Fruit fly (Drosophila melanogaster) whole organism, wandering third instar larva: Measurements from ENCODE around the gene Srp68.

Experiments used
- Abd-B ChIP-seq: fragments of >200 bp; optimal IDR thresholded peaks from 2 replicates; lab custom pipeline; 2017; ENCODE audit warnings: missing biosample characterization, missing genetic modification characterization
- CG32264 ChIP-seq: fragments of 200-800 bp; sonication (Bioruptor generic); optimal IDR thresholded peaks from 2 replicates; lab custom pipeline; 2016; ENCODE audit warnings: missing biosample characterization, missing genetic modification characterization
- CG9705 ChIP-seq: fragments of 200-800 bp; sonication (Bioruptor generic); optimal IDR thresholded peaks from 2 replicates; lab custom pipeline; 2018; ENCODE audit warnings: missing biosample characterization, mild to moderate bottlenecking, missing genetic modification characterization
- CrebA ChIP-seq: fragments of 200-800 bp; sonication (Bioruptor generic); optimal IDR thresholded peaks from 2 replicates; lab custom pipeline; 2016; ENCODE audit warnings: missing biosample characterization, mild to moderate bottlenecking, missing genetic modification characterization, borderline replicate concordance
- Dfd ChIP-seq: fragments of >200 bp; optimal IDR thresholded peaks from 2 replicates; lab custom pipeline; 2017; ENCODE audit warnings: missing biosample characterization, missing genetic modification characterization
- Dif ChIP-seq: fragments of 200-275, 200-300 bp; sonication (Bioruptor generic); optimal IDR thresholded peaks from 2 replicates; lab custom pipeline; 2018; ENCODE audit warnings: missing biosample characterization, missing genetic modification characterization; ENCODE audit not compliant: partially characterized antibody
- GATAd ChIP-seq: sonication (Bioruptor generic); optimal IDR thresholded peaks from 2 replicates; lab custom pipeline; 2016; ENCODE audit warnings: missing biosample characterization, missing genetic modification characterization
- HLH106 ChIP-seq: fragments of 200-800 bp; optimal IDR thresholded peaks from 3 replicates; lab custom pipeline; 2019; ENCODE audit warnings: missing biosample characterization, mild to moderate bottlenecking, missing genetic modification characterization, moderate library complexity
- Hnf4 ChIP-seq: fragments of 200-800 bp; sonication (Bioruptor generic); optimal IDR thresholded peaks from 2 replicates; lab custom pipeline; 2016; ENCODE audit warnings: missing biosample characterization, mild to moderate bottlenecking, missing genetic modification characterization
- Hr78 ChIP-seq: fragments of >200 bp; optimal IDR thresholded peaks from 2 replicates; lab custom pipeline; 2017; ENCODE audit warnings: missing biosample characterization, missing genetic modification characterization
- Hr83 ChIP-seq: fragments of 200-300 bp; sonication (Bioruptor generic); optimal IDR thresholded peaks from 2 replicates; lab custom pipeline; 2016; ENCODE audit warnings: missing biosample characterization, mild to moderate bottlenecking, missing genetic modification characterization, moderate library complexity; ENCODE audit not compliant: poor library complexity, severe bottlenecking
- Jra ChIP-seq: sonication (Bioruptor generic); optimal IDR thresholded peaks from 2 replicates; lab custom pipeline; 2016; ENCODE audit warnings: missing biosample characterization, missing genetic modification characterization
- Mio ChIP-seq: sonication (Bioruptor generic); optimal IDR thresholded peaks from 2 replicates; lab custom pipeline; 2016; ENCODE audit warnings: missing biosample characterization, missing genetic modification characterization
- Myc ChIP-seq: fragments of >200 bp; optimal IDR thresholded peaks from 2 replicates; lab custom pipeline; 2017
- N ChIP-seq: fragments of >200 bp; optimal IDR thresholded peaks from 2 replicates; lab custom pipeline; 2018; ENCODE audit warnings: missing biosample characterization, missing external identifiers, missing genetic modification characterization
- OdsH ChIP-seq: fragments of 200-800 bp; sonication (Bioruptor generic); optimal IDR thresholded peaks from 2 replicates; lab custom pipeline; 2016; ENCODE audit warnings: missing biosample characterization, mild to moderate bottlenecking, missing genetic modification characterization
- Rel ChIP-seq, 2 experiments: fragments of 200-800 bp; sonication (Bioruptor generic) in 1 of 2; optimal IDR thresholded peaks; 2 replicates in 1 of 2; 3 replicates in 1 of 2; lab custom pipeline; 2016 to 2019; ENCODE audit warnings: mild to moderate bottlenecking in 2 of 2, missing biosample characterization in 2 of 2, missing genetic modification characterization in 2 of 2, moderate library complexity in 1 of 2
- Sp1 ChIP-seq: fragments of 200-800 bp; sonication (Bioruptor generic); optimal IDR thresholded peaks from 3 replicates; lab custom pipeline; 2019; ENCODE audit warnings: missing biosample characterization, mild to moderate bottlenecking, missing genetic modification characterization, moderate library complexity
- Vsx2 ChIP-seq: fragments of 200-300, 225-300 bp; sonication (Bioruptor generic); optimal IDR thresholded peaks from 2 replicates; lab custom pipeline; 2018; ENCODE audit warnings: missing biosample characterization, missing genetic modification characterization; ENCODE audit not compliant: partially characterized antibody
- br ChIP-seq: fragments of 200-800 bp; sonication (Bioruptor generic); optimal IDR thresholded peaks from 2 replicates; lab custom pipeline; 2016; ENCODE audit warnings: missing biosample characterization, missing genetic modification characterization
- brk ChIP-seq: fragments of 200-800 bp; sonication (Bioruptor generic); optimal IDR thresholded peaks from 2 replicates; lab custom pipeline; 2016; ENCODE audit warnings: missing biosample characterization, mild to moderate bottlenecking, missing genetic modification characterization
- dl ChIP-seq, 2 experiments: fragments of 175-275, 200-275 bp in 1 of 2; fragments of 200-275 bp in 1 of 2; sonication (Bioruptor generic); optimal IDR thresholded peaks; lab custom pipeline; 2018; ENCODE audit warnings: mild to moderate bottlenecking in 2 of 2, missing biosample characterization in 2 of 2, missing genetic modification characterization in 2 of 2, moderate library complexity in 2 of 2; ENCODE audit not compliant: partially characterized antibody in 2 of 2, insufficient read depth in 1 of 2
- dmrt93B ChIP-seq: fragments of 200-800 bp; sonication (Bioruptor generic); optimal IDR thresholded peaks from 2 replicates; lab custom pipeline; 2018; ENCODE audit warnings: missing biosample characterization, mild to moderate bottlenecking, missing genetic modification characterization
- dsf ChIP-seq: sonication (Bioruptor generic); optimal IDR thresholded peaks from 2 replicates; lab custom pipeline; 2016; ENCODE audit warnings: missing biosample characterization, missing genetic modification characterization, borderline replicate concordance
- ey ChIP-seq: fragments of 200-800 bp; sonication (Bioruptor generic); optimal IDR thresholded peaks from 2 replicates; lab custom pipeline; 2016; ENCODE audit warnings: missing biosample characterization, missing genetic modification characterization
- foxo ChIP-seq, 2 experiments: fragments of 200-800 bp; sonication (Bioruptor generic); optimal IDR thresholded peaks; 2 replicates in 1 of 2; 3 replicates in 1 of 2; lab custom pipeline; 2016 to 2017; ENCODE audit warnings: missing biosample characterization in 2 of 2, missing genetic modification characterization in 2 of 2
- fru ChIP-seq: fragments of 200-800 bp; sonication (Bioruptor generic); optimal IDR thresholded peaks from 3 replicates; lab custom pipeline; 2016; ENCODE audit warnings: missing biosample characterization, mild to moderate bottlenecking, missing genetic modification characterization
- h ChIP-seq: fragments of 200-800 bp; sonication (Bioruptor generic); optimal IDR thresholded peaks from 3 replicates; lab custom pipeline; 2016; ENCODE audit warnings: missing biosample characterization, mild to moderate bottlenecking, missing genetic modification characterization
- jim ChIP-seq: fragments of 175-275, 200-325 bp; sonication (Bioruptor generic); optimal IDR thresholded peaks from 2 replicates; lab custom pipeline; 2016; ENCODE audit warnings: missing biosample characterization, mild to moderate bottlenecking, missing genetic modification characterization
- lola ChIP-seq: fragments of >200 bp; optimal IDR thresholded peaks from 2 replicates; lab custom pipeline; 2017; ENCODE audit warnings: missing biosample characterization, missing genetic modification characterization
- pan ChIP-seq: fragments of >200 bp; optimal IDR thresholded peaks from 2 replicates; lab custom pipeline; 2017
- psq ChIP-seq: fragments of 200-800 bp; sonication (Bioruptor generic); optimal IDR thresholded peaks from 3 replicates; lab custom pipeline; 2017; ENCODE audit warnings: missing biosample characterization, mild to moderate bottlenecking, missing genetic modification characterization, moderate library complexity
- rgr ChIP-seq: fragments of 200-800 bp; sonication (Bioruptor generic); optimal IDR thresholded peaks from 3 replicates; lab custom pipeline; 2016; ENCODE audit warnings: missing biosample characterization, mild to moderate bottlenecking, missing genetic modification characterization
- sage ChIP-seq: fragments of 200-800 bp; sonication (Bioruptor generic); optimal IDR thresholded peaks from 2 replicates; lab custom pipeline; 2016; ENCODE audit warnings: missing biosample characterization, mild to moderate bottlenecking, missing genetic modification characterization
- sv ChIP-seq: fragments of 200-800 bp; sonication (Bioruptor generic); optimal IDR thresholded peaks from 3 replicates; lab custom pipeline; 2016; ENCODE audit warnings: missing biosample characterization, missing genetic modification characterization
- tai ChIP-seq: sonication (Bioruptor generic); optimal IDR thresholded peaks from 2 replicates; lab custom pipeline; 2016; ENCODE audit warnings: missing biosample characterization, missing genetic modification characterization
- usp ChIP-seq: fragments of >200 bp; optimal IDR thresholded peaks from 2 replicates; lab custom pipeline; 2017; ENCODE audit warnings: missing biosample characterization, missing genetic modification characterization
- woc ChIP-seq: sonication (Bioruptor generic); optimal IDR thresholded peaks from 2 replicates; lab custom pipeline; 2016; ENCODE audit warnings: missing biosample characterization, mild to moderate bottlenecking, missing genetic modification characterization

The Srp68 gene

DNA sequence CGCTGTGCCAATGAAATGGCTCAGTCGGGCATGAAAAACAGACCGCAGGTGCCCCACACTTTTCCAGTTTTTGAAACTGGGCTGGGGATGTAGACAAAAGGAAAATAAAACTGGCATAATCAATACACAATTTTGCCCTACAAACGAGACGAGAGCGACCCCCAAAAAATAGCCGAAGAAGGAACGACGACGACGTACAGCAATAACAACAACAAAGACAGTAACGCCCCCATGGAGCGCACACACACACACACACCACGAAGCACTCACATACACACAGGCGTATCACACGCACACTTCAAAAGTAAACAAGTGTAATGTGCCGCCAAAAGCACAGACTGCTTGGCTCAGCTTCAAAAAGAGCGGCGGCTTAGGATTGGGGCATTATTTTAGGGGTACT lies 23.3 kb upstream of the Srp68 start:
- TF ChIP-seq Hr83 (GFP tag; lab: Kevin White, UChicago), result peak; percentile 1
- no peak for TF ChIP-seq Hnf4 (GFP tag; lab: Kevin White, UChicago)
- TF ChIP-seq, all 38 proteins: peak for 1

- no peak for TF ChIP-seq Myc (lab: Kevin White, UChicago)
- TF ChIP-seq dsf (GFP tag; lab: Kevin White, UChicago), result no peak
- TF ChIP-seq psq (GFP tag; lab: Kevin White, UChicago), result no peak
- TF ChIP-seq CG9705 (GFP tag; lab: Kevin White, UChicago), result no peak
- no peak for TF ChIP-seq Hr78 (GFP tag; lab: Kevin White, UChicago)
- TF ChIP-seq rgr (GFP tag; lab: Kevin White, UChicago), result no peak
- TF ChIP-seq N (GFP tag; lab: Kevin White, UChicago), result no peak
- no peak for TF ChIP-seq Hr83 (GFP tag; lab: Kevin White, UChicago)
- no peak for TF ChIP-seq sv (GFP tag; lab: Kevin White, UChicago)
- no peak for TF ChIP-seq woc (GFP tag; lab: Kevin White, UChicago)
Measured at dm6 chr3L:8952549-8953198, 22.2 kb upstream of the Srp68 start.

- TF ChIP-seq usp (GFP tag; lab: Kevin White, UChicago), result no peak
- TF ChIP-seq tai (GFP tag; lab: Kevin White, UChicago), result no peak
- no peak for TF ChIP-seq Abd-B
- no peak for TF ChIP-seq psq (GFP tag; lab: Kevin White, UChicago)
- TF ChIP-seq Sp1 (GFP tag; lab: Kevin White, UChicago), result peak; percentile 61
- TF ChIP-seq CrebA, result no peak
- TF ChIP-seq lola, result no peak
- no peak for TF ChIP-seq jim (GFP tag; lab: Kevin White, UChicago)
- TF ChIP-seq rgr (GFP tag; lab: Kevin White, UChicago), result peak; percentile 32
- no peak for TF ChIP-seq Dfd
- peak in 1 of 2 experiments; percentile 62 for TF ChIP-seq foxo (GFP tag; optimal IDR thresholded peaks at IDR 0.05; lab: Kevin White, UChicago)
- peak; percentile 53 for TF ChIP-seq Vsx2 (GFP tag; lab: Kevin White, UChicago)
- TF ChIP-seq dsf (GFP tag; lab: Kevin White, UChicago), result no peak
- no peak for TF ChIP-seq pan (lab: Kevin White, UChicago)
- no peak for TF ChIP-seq Rel (GFP tag; optimal IDR thresholded peaks at IDR 0.05; lab: Kevin White, UChicago)
- no peak for TF ChIP-seq Rel (tag; optimal IDR thresholded peaks at IDR 0.05; lab: Kevin White, UChicago)
- TF ChIP-seq dmrt93B (GFP tag; lab: Kevin White, UChicago), result no peak
- TF ChIP-seq Hnf4 (GFP tag; lab: Kevin White, UChicago), result peak; percentile 29
- TF ChIP-seq HLH106 (tag; lab: Kevin White, UChicago), result peak; percentile 66
- TF ChIP-seq Hr83 (GFP tag; lab: Kevin White, UChicago), result no peak
- peak; percentile 12 for TF ChIP-seq sv (GFP tag; lab: Kevin White, UChicago)
- no peak for TF ChIP-seq sage
- no peak for TF ChIP-seq dl (GFP tag; optimal IDR thresholded peaks at IDR 0.05; lab: Kevin White, UChicago; ENCODE audit: insufficient read depth in 1 of 2, partially characterized antibody in 2 of 2)
- TF ChIP-seq fru (GFP tag; lab: Kevin White, UChicago), result peak; percentile 43
- peak; percentile 58 for TF ChIP-seq br (GFP tag; lab: Kevin White, UChicago)
- TF ChIP-seq N (GFP tag; lab: Kevin White, UChicago), result no peak
- TF ChIP-seq Myc (lab: Kevin White, UChicago), result no peak
- TF ChIP-seq Hr78 (GFP tag; lab: Kevin White, UChicago), result no peak
- TF ChIP-seq ey (GFP tag; lab: Kevin White, UChicago), result peak; percentile 36
- TF ChIP-seq h (GFP tag; lab: Kevin White, UChicago), result peak; percentile 56
- TF ChIP-seq CG9705 (GFP tag; lab: Kevin White, UChicago), result no peak
- TF ChIP-seq GATAd (GFP tag; lab: Kevin White, UChicago), result no peak
- TF ChIP-seq OdsH (GFP tag; lab: Kevin White, UChicago), result peak; percentile 15
- no peak for TF ChIP-seq Jra (GFP tag; lab: Kevin White, UChicago)
- TF ChIP-seq woc (GFP tag; lab: Kevin White, UChicago), result peak; percentile 65
- TF ChIP-seq Mio (GFP tag; lab: Kevin White, UChicago), result no peak
- no peak for TF ChIP-seq CG32264 (GFP tag; lab: Kevin White, UChicago)
- TF ChIP-seq Dif (GFP tag; lab: Kevin White, UChicago), result peak; percentile 4
- TF ChIP-seq brk (GFP tag; lab: Kevin White, UChicago), result no peak
- TF ChIP-seq, all 38 proteins: peak for 14
Measured at dm6 chr3L:8953199-8953956, 21.5 kb upstream of the Srp68 start.
